Worm (Caenorhabditis elegans) whole organism, mixed stage, embryonic: ENCODE results near the gene H20J04.4.

ENCODE experiments used
- ceh-43 ChIP-seq: fragments of 200-800 bp; sonication (Bioruptor generic); optimal IDR thresholded peaks from 2 replicates; lab custom pipeline; 2018; ENCODE audit warnings: mild to moderate bottlenecking, missing genetic modification characterization, moderate library complexity, missing compliant biosample characterization
- ces-1 ChIP-seq: fragments of 150-350 bp; optimal IDR thresholded peaks from 2 replicates; lab custom pipeline; 2014; ENCODE audit warnings: missing biosample characterization, missing genetic modification reagents, missing genetic modification characterization
- drap-1 ChIP-seq: fragments of 200-800 bp; sonication (Bioruptor generic); optimal IDR thresholded peaks from 3 replicates; lab custom pipeline; 2018; ENCODE audit warnings: mild to moderate bottlenecking, missing genetic modification characterization, missing compliant biosample characterization
- elt-1 ChIP-seq: sonication (generic microtip); optimal IDR thresholded peaks from 2 replicates; lab custom pipeline; 2017; ENCODE audit warnings: missing genetic modification characterization, mild to moderate bottlenecking, missing compliant biosample characterization, antibody characterized with exemption, moderate library complexity, borderline replicate concordance; ENCODE audit not compliant: insufficient read depth
- hlh-1 ChIP-seq: fragments of 150-350 bp; optimal IDR thresholded peaks from 2 replicates; lab custom pipeline; 2014; ENCODE audit warnings: missing biosample characterization, missing genetic modification reagents, missing genetic modification characterization
- mab-5 ChIP-seq: fragments of 150-350 bp; optimal IDR thresholded peaks from 2 replicates; lab custom pipeline; 2014; ENCODE audit warnings: missing biosample characterization, missing genetic modification characterization
- nhr-237 ChIP-seq: fragments of 150-350 bp; optimal IDR thresholded peaks from 2 replicates; lab custom pipeline; 2014; ENCODE audit warnings: missing biosample characterization, missing genetic modification characterization
- nhr-28 ChIP-seq: fragments of 150-350 bp; optimal IDR thresholded peaks from 2 replicates; lab custom pipeline; 2014; ENCODE audit warnings: missing biosample characterization, missing genetic modification characterization
- pha-4 ChIP-seq: fragments of 150-350 bp; optimal IDR thresholded peaks from 2 replicates; lab custom pipeline; 2018; ENCODE audit warnings: missing biosample characterization, missing genetic modification reagents, missing genetic modification characterization
- snpc-4 ChIP-seq: fragments of 150-350 bp; optimal IDR thresholded peaks from 2 replicates; lab custom pipeline; 2014; ENCODE audit warnings: missing biosample characterization, missing genetic modification characterization
- unc-62 ChIP-seq: fragments of 150-350 bp; optimal IDR thresholded peaks from 2 replicates; lab custom pipeline; 2014; ENCODE audit warnings: missing biosample characterization, missing genetic modification reagents, missing genetic modification characterization
- ztf-11 ChIP-seq: fragments of 150-350 bp; optimal IDR thresholded peaks from 2 replicates; lab custom pipeline; 2014; ENCODE audit warnings: missing biosample characterization, missing genetic modification characterization

ce11 chrII:4288111-4288510 is 40.7 kb upstream of the H20J04.4 start, which contains the start of gene C01F1.6:
- TF ChIP-seq unc-62 (GFP tag; lab: Kevin White, UChicago) (no peak), ztf-11 (tag; lab: Kevin White, UChicago) (no peak), mab-5 (no peak), snpc-4 (tag; lab: Kevin White, UChicago) (no peak), pha-4 (no peak), elt-1 (tag; lab: Kevin White, UChicago) (no peak), nhr-28 (no peak), nhr-237 (tag; lab: Kevin White, UChicago) (no peak), ces-1 (no peak), hlh-1 (tag; lab: Kevin White, UChicago) (no peak), drap-1 (GFP tag; lab: Kevin White, UChicago) (no peak), ceh-43 (GFP tag; lab: Kevin White, UChicago) (no peak)
